Worm (Caenorhabditis elegans) whole organism, mixed stage, embryonic: Measurements from ENCODE around the gene srg-27.

ENCODE experiments used
- M03D4.4 ChIP-seq: sonication (generic microtip); optimal IDR thresholded peaks from 2 replicates; lab custom pipeline; 2017; ENCODE audit warnings: mild to moderate bottlenecking, missing genetic modification characterization, missing compliant biosample characterization
- bed-3 ChIP-seq: fragments of 200-800 bp; sonication (Bioruptor generic); optimal IDR thresholded peaks from 3 replicates; lab custom pipeline; 2018; ENCODE audit warnings: mild to moderate bottlenecking, missing genetic modification characterization, moderate library complexity, missing compliant biosample characterization
- blmp-1 ChIP-seq: fragments of 150-350 bp; optimal IDR thresholded peaks from 2 replicates; lab custom pipeline; 2014; ENCODE audit warnings: missing biosample characterization, missing genetic modification characterization
- ceh-39 ChIP-seq: fragments of 150-350 bp; optimal IDR thresholded peaks from 2 replicates; lab custom pipeline; 2014; ENCODE audit warnings: missing biosample characterization, missing genetic modification characterization
- ceh-43 ChIP-seq: fragments of 200-800 bp; sonication (Bioruptor generic); optimal IDR thresholded peaks from 2 replicates; lab custom pipeline; 2018; ENCODE audit warnings: mild to moderate bottlenecking, missing genetic modification characterization, moderate library complexity, missing compliant biosample characterization
- ceh-83 ChIP-seq: fragments of 200-800 bp; sonication (Bioruptor generic); optimal IDR thresholded peaks from 2 replicates; lab custom pipeline; 2018; ENCODE audit warnings: mild to moderate bottlenecking, missing genetic modification characterization, missing compliant biosample characterization
- ces-1 ChIP-seq: fragments of 150-350 bp; optimal IDR thresholded peaks from 2 replicates; lab custom pipeline; 2014; ENCODE audit warnings: missing biosample characterization, missing genetic modification reagents, missing genetic modification characterization
- cnd-1 ChIP-seq: fragments of 200-800 bp; sonication (Bioruptor generic); optimal IDR thresholded peaks from 2 replicates; lab custom pipeline; 2018; ENCODE audit warnings: mild to moderate bottlenecking, missing genetic modification characterization, missing compliant biosample characterization
- drap-1 ChIP-seq: fragments of 200-800 bp; sonication (Bioruptor generic); optimal IDR thresholded peaks from 3 replicates; lab custom pipeline; 2018; ENCODE audit warnings: mild to moderate bottlenecking, missing genetic modification characterization, missing compliant biosample characterization
- elt-1 ChIP-seq: sonication (generic microtip); optimal IDR thresholded peaks from 2 replicates; lab custom pipeline; 2017; ENCODE audit warnings: missing genetic modification characterization, mild to moderate bottlenecking, missing compliant biosample characterization, antibody characterized with exemption, moderate library complexity, borderline replicate concordance; ENCODE audit not compliant: insufficient read depth
- elt-3 ChIP-seq: fragments of 150-350 bp; optimal IDR thresholded peaks from 2 replicates; lab custom pipeline; 2014; ENCODE audit warnings: missing biosample characterization, missing genetic modification characterization
- flh-1 ChIP-seq: fragments of 200-800 bp; sonication (Bioruptor generic); optimal IDR thresholded peaks from 2 replicates; lab custom pipeline; 2018; ENCODE audit warnings: mild to moderate bottlenecking, missing genetic modification characterization, moderate library complexity, missing compliant biosample characterization
- ham-2 ChIP-seq: fragments of 200-800 bp; sonication (Bioruptor generic); optimal IDR thresholded peaks from 2 replicates; lab custom pipeline; 2018; ENCODE audit warnings: mild to moderate bottlenecking, missing genetic modification characterization, missing compliant biosample characterization
- hlh-1 ChIP-seq: fragments of 150-350 bp; optimal IDR thresholded peaks from 2 replicates; lab custom pipeline; 2014; ENCODE audit warnings: missing biosample characterization, missing genetic modification reagents, missing genetic modification characterization
- lin-13 ChIP-seq: fragments of 150-350 bp; optimal IDR thresholded peaks from 2 replicates; lab custom pipeline; 2014; ENCODE audit warnings: missing biosample characterization, missing genetic modification characterization
- lin-32 ChIP-seq: fragments of 200-800 bp; sonication (Bioruptor generic); optimal IDR thresholded peaks from 2 replicates; lab custom pipeline; 2018; ENCODE audit warnings: mild to moderate bottlenecking, missing genetic modification characterization, missing compliant biosample characterization
- lsy-2 ChIP-seq: fragments of 150-350 bp; optimal IDR thresholded peaks from 2 replicates; lab custom pipeline; 2014; ENCODE audit warnings: missing biosample characterization, missing genetic modification characterization
- mab-5 ChIP-seq: fragments of 150-350 bp; optimal IDR thresholded peaks from 2 replicates; lab custom pipeline; 2014; ENCODE audit warnings: missing biosample characterization, missing genetic modification characterization
- mep-1 ChIP-seq: fragments of 150-350 bp; optimal IDR thresholded peaks from 2 replicates; lab custom pipeline; 2017; ENCODE audit warnings: missing biosample characterization, missing genetic modification reagents, missing genetic modification characterization, inconsistent platforms
- mls-2 ChIP-seq: sonication (generic microtip); optimal IDR thresholded peaks from 2 replicates; lab custom pipeline; 2016; ENCODE audit warnings: mild to moderate bottlenecking, missing genetic modification characterization, moderate library complexity, missing compliant biosample characterization
- nhr-12 ChIP-seq: fragments of 150-350 bp; optimal IDR thresholded peaks from 2 replicates; lab custom pipeline; 2014; ENCODE audit warnings: missing biosample characterization, missing genetic modification characterization
- nhr-2 ChIP-seq: fragments of 150-350 bp; optimal IDR thresholded peaks from 2 replicates; lab custom pipeline; 2014; ENCODE audit warnings: missing biosample characterization, missing genetic modification characterization
- nhr-237 ChIP-seq: fragments of 150-350 bp; optimal IDR thresholded peaks from 2 replicates; lab custom pipeline; 2014; ENCODE audit warnings: missing biosample characterization, missing genetic modification characterization
- nhr-28 ChIP-seq: fragments of 150-350 bp; optimal IDR thresholded peaks from 2 replicates; lab custom pipeline; 2014; ENCODE audit warnings: missing biosample characterization, missing genetic modification characterization
- nhr-76 ChIP-seq: sonication (generic microtip); optimal IDR thresholded peaks from 2 replicates; lab custom pipeline; 2017; ENCODE audit warnings: missing biosample characterization, missing genetic modification characterization
- pha-4 ChIP-seq: fragments of 150-350 bp; optimal IDR thresholded peaks from 2 replicates; lab custom pipeline; 2018; ENCODE audit warnings: missing biosample characterization, missing genetic modification reagents, missing genetic modification characterization
- sem-2 ChIP-seq: fragments of 200-800 bp; sonication (Bioruptor generic); optimal IDR thresholded peaks from 2 replicates; lab custom pipeline; 2018; ENCODE audit warnings: mild to moderate bottlenecking, missing genetic modification characterization, missing compliant biosample characterization
- snpc-4 ChIP-seq: fragments of 150-350 bp; optimal IDR thresholded peaks from 2 replicates; lab custom pipeline; 2014; ENCODE audit warnings: missing biosample characterization, missing genetic modification characterization
- sptf-1 ChIP-seq: sonication (generic microtip); optimal IDR thresholded peaks from 2 replicates; lab custom pipeline; 2017; ENCODE audit warnings: mild to moderate bottlenecking, missing genetic modification characterization, moderate library complexity, missing compliant biosample characterization
- tbx-8 ChIP-seq: fragments of 200-800 bp; sonication (Bioruptor generic); optimal IDR thresholded peaks from 2 replicates; lab custom pipeline; 2018; ENCODE audit warnings: mild to moderate bottlenecking, missing genetic modification characterization, moderate library complexity, missing compliant biosample characterization
- unc-120 ChIP-seq: sonication (generic microtip); optimal IDR thresholded peaks from 2 replicates; lab custom pipeline; 2017; ENCODE audit warnings: missing genetic modification characterization, missing compliant biosample characterization; ENCODE audit not compliant: poor library complexity, severe bottlenecking
- unc-39 ChIP-seq: fragments of 150-350 bp; optimal IDR thresholded peaks from 2 replicates; lab custom pipeline; 2014; ENCODE audit warnings: missing biosample characterization, missing genetic modification characterization
- unc-62 ChIP-seq: fragments of 150-350 bp; optimal IDR thresholded peaks from 2 replicates; lab custom pipeline; 2014; ENCODE audit warnings: missing biosample characterization, missing genetic modification reagents, missing genetic modification characterization
- zip-8 ChIP-seq: fragments of 150-350 bp; optimal IDR thresholded peaks from 2 replicates; lab custom pipeline; 2014; ENCODE audit warnings: missing biosample characterization, missing genetic modification characterization
- ztf-11 ChIP-seq: fragments of 150-350 bp; optimal IDR thresholded peaks from 2 replicates; lab custom pipeline; 2014; ENCODE audit warnings: missing biosample characterization, missing genetic modification characterization

The srg-27 gene

ce11 chrV:5311635-5312034, 28.0 kb upstream of the srg-27 start, which contains the start of gene C10G8.4:
Gene C10G8.4, plus strand, starts transcription at chrV:5311935.
- TF ChIP-seq M03D4.4 (tag; lab: Kevin White, UChicago) (no peak), ceh-43 (no peak), sem-2 (GFP tag; lab: Kevin White, UChicago) (no peak), snpc-4 (tag; lab: Kevin White, UChicago) (no peak), zip-8 (tag; lab: Kevin White, UChicago) (no peak), ham-2 (GFP tag; lab: Kevin White, UChicago) (no peak), nhr-2 (tag; lab: Kevin White, UChicago) (no peak), lin-32 (GFP tag; lab: Kevin White, UChicago) (no peak), ceh-83 (no peak)
- TF ChIP-seq, all 35 proteins: peak for 0

ce11 chrV:5312453-5312852, 27.1 kb upstream of the srg-27 start, which contains the start of gene C10G8.3:
Gene C10G8.3, plus strand, starts transcription at chrV:5312753.
- no peak for TF ChIP-seq hlh-1
- TF ChIP-seq snpc-4 (tag; lab: Kevin White, UChicago) = no peak
- no peak for TF ChIP-seq elt-3 (tag; lab: Kevin White, UChicago)
- TF ChIP-seq nhr-2 (tag; lab: Kevin White, UChicago) = no peak
- no peak for TF ChIP-seq sem-2 (GFP tag; lab: Kevin White, UChicago)
- no peak for TF ChIP-seq ces-1 (GFP tag; lab: Kevin White, UChicago)
- TF ChIP-seq blmp-1 (tag; lab: Kevin White, UChicago) = no peak
- no peak for TF ChIP-seq nhr-12
- no peak for TF ChIP-seq elt-1 (tag; lab: Kevin White, UChicago)
- no peak for TF ChIP-seq tbx-8 (GFP tag; lab: Kevin White, UChicago)
- no peak for TF ChIP-seq mab-5 (tag; lab: Kevin White, UChicago)
- TF ChIP-seq mep-1 = no peak
- TF ChIP-seq ceh-39 = no peak
- TF ChIP-seq nhr-237 (tag; lab: Kevin White, UChicago) = no peak
- no peak for TF ChIP-seq mls-2
- no peak for TF ChIP-seq lin-32 (GFP tag; lab: Kevin White, UChicago)
- no peak for TF ChIP-seq M03D4.4 (tag; lab: Kevin White, UChicago)
- no peak for TF ChIP-seq pha-4
- no peak for TF ChIP-seq unc-39 (tag; lab: Kevin White, UChicago)

DNA sequence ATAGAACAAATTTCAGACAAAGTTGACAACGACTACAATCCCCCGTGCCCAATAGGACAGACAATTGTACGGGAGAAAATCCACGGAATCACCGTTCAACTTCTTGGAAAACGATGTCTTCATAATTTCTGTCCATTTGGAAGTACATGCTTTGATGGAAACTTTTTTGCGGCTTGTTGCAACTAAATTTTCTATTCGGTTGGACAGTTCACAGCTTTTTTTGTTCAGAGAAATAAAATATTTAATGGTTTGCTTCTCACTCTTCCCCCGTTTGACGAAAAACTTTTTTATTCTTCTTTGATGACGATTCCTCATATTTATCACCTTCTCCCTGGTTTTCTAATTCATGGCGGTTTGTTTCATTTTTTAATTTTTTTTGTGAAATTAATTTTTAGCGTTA, 25.5 kb upstream of the srg-27 start, which contains the start of gene C10G8.2:
TSS of gene C10G8.2 (plus strand) at position 301 of the 400 bp plus-strand sequence.
- TF ChIP-seq lin-13 (tag; lab: Kevin White, UChicago) (no peak), sem-2 (GFP tag; lab: Kevin White, UChicago) (no peak), cnd-1 (tag; lab: Kevin White, UChicago) (no peak), bed-3 (no peak), ceh-39 (no peak), M03D4.4 (tag; lab: Kevin White, UChicago) (no peak), ham-2 (GFP tag; lab: Kevin White, UChicago) (no peak), unc-39 (tag; lab: Kevin White, UChicago) (no peak), mab-5 (tag; lab: Kevin White, UChicago) (no peak), elt-1 (tag; lab: Kevin White, UChicago) (no peak), unc-62 (GFP tag; lab: Kevin White, UChicago) (no peak), ces-1 (GFP tag; lab: Kevin White, UChicago) (no peak), sptf-1 (tag; lab: Kevin White, UChicago) (no peak), hlh-1 (no peak), lsy-2 (no peak), nhr-28 (no peak), nhr-76 (tag; lab: Kevin White, UChicago) (no peak), flh-1 (no peak), snpc-4 (tag; lab: Kevin White, UChicago) (no peak)

DNA sequence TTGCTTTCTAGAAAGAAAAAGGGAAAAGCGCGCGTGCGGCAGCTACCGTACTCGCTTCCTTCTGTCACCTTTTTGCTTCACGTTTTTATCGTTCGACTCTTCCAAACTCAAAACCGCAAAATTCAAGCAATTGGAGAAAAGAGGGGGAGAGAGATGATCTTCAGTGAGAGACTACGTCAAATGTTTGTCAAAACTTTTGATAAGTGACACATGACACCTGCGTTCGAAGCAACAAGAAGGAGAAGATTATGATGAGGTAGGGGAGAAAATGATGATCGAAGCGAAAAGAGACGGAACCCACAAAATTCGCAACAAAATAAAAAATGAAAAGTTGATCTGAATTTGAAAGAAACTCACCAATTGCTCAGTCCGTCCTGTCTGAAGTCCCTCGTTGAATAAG, 21.2 kb upstream of the srg-27 start:
- TF ChIP-seq unc-62 (GFP tag; lab: Kevin White, UChicago) (peak; percentile 80), hlh-1 (peak; percentile 41), pha-4 (no peak)

DNA sequence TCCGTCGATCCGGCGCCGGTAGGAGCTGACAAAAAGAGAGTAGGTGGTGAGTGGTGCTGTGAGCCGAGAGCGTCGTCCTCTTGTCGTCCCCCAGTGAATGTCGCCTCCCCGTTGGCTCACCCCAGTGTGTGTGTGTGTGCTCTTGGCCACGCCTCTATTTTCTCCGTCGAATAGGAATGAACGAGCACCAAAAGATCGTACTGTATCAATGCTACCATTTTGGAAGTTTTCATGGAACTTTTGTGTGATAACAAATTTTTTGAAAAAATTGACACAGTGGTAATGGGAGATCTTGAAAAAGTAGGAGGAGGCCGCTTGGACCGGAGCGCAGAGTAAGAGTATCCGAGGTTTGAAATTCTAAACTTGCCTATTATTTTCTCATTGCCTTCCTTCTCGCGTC, 20.1 kb upstream of the srg-27 start, which contains the start of gene ceh-34:
TSS of gene ceh-34 (minus strand) at position 101 of the 400 bp plus-strand sequence.
- TF ChIP-seq lsy-2 = no peak
- TF ChIP-seq nhr-237 (tag; lab: Kevin White, UChicago) = no peak
- TF ChIP-seq nhr-76 (tag; lab: Kevin White, UChicago) = no peak
- TF ChIP-seq blmp-1 (tag; lab: Kevin White, UChicago) = no peak
- no peak for TF ChIP-seq drap-1 (GFP tag; lab: Kevin White, UChicago)
- no peak for TF ChIP-seq ceh-39
- TF ChIP-seq ceh-83 = no peak
- TF ChIP-seq zip-8 (tag; lab: Kevin White, UChicago) = no peak
- TF ChIP-seq mep-1 = no peak
- TF ChIP-seq unc-120 (tag; lab: Kevin White, UChicago) = no peak
- no peak for TF ChIP-seq ham-2 (GFP tag; lab: Kevin White, UChicago)
- TF ChIP-seq flh-1 = no peak
- no peak for TF ChIP-seq elt-1 (tag; lab: Kevin White, UChicago)
- TF ChIP-seq lin-13 (tag; lab: Kevin White, UChicago) = no peak
- no peak for TF ChIP-seq mls-2
- no peak for TF ChIP-seq ztf-11 (tag; lab: Kevin White, UChicago)
- TF ChIP-seq tbx-8 (GFP tag; lab: Kevin White, UChicago) = no peak
